1 fruit fly cellular context compared by ENCODE assay signal in the genomic region with DNA sequence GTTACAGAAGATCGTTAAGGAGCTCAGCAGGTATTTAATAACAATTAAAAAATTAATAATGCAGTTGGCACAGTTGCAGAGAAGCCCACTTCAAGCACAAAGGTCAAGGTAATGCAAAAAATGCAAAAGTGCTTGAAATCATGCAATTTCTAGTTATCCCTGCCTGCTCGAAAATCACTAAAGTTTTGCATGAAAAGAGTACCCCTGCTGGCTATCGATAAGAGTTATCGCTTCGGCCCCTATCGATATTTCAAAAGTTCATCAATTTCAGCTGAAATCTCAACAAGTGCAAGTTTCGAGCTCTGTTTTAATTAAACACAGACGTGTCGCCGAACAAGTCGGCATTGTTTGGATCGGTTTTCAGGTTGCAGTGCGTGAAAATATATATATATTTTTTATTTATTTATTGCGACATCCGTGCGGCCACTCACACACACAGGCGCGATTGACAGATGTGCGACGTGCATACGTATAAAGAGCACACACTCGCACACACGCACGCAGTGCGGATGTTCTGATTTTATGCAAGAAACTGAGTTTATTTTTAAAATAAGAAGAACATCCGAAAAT.
A peak's percentile ranks its signal among the peaks of the same experiment; 100 is the strongest.
TF ChIP-seq lines count a peak whose summit lies in the region.

No protein-coding gene starts in this region.

TF ChIP-seq in whole organism, embryonic, 481 proteins besides CTCF, POLR2A, EP300 and RAD21 (continued from another document and continues in another):
- 0 out of 2 replicates have a peak, but pooled peaks have one; percentile 55 for TF ChIP-seq CG14014 (GFP tag; IDR thresholded peaks at IDR 0.05; lab: Robert Waterston, UW)
- peak; percentile 43 for TF ChIP-seq Fer2 (tag; optimal IDR thresholded peaks at IDR 0.05; lab: Kevin White, UChicago)
- TF ChIP-seq CG7372 (GFP tag; IDR thresholded peaks at IDR 0.05; lab: Robert Waterston, UW), result peak; percentile 32; the same call in 1 of the 2 replicates
- peak; percentile 65 for TF ChIP-seq CG17829 (tag; optimal IDR thresholded peaks at IDR 0.05; lab: Kevin White, UChicago)
- TF ChIP-seq Eip74EF (GFP tag; optimal IDR thresholded peaks at IDR 0.05; lab: Kevin White, UChicago), result peak in 1 of 2 experiments; percentile 28
- no peak for TF ChIP-seq CG14965 (GFP tag; optimal IDR thresholded peaks at IDR 0.05; lab: Kevin White, UChicago; ENCODE audit: borderline replicate concordance)
- peak; percentile 10 for TF ChIP-seq CG5245 (GFP tag; optimal IDR thresholded peaks at IDR 0.05; lab: Kevin White, UChicago)
- peak; percentile 52 for TF ChIP-seq Fer1 (GFP tag; optimal IDR thresholded peaks at IDR 0.05; lab: Kevin White, UChicago)
- peak; percentile 58 for TF ChIP-seq Max (GFP tag; optimal IDR thresholded peaks at IDR 0.05; lab: Kevin White, UChicago)
- peak; percentile 71 for TF ChIP-seq Hsf (GFP tag; optimal IDR thresholded peaks at IDR 0.05; lab: Kevin White, UChicago)
- TF ChIP-seq CG12104 (GFP tag; optimal IDR thresholded peaks at IDR 0.05; lab: Kevin White, UChicago), result no peak
- no peak for TF ChIP-seq CG4404 (GFP tag; IDR thresholded peaks at IDR 0.05; lab: Robert Waterston, UW)
- peak; percentile 57 for TF ChIP-seq Ada2b (GFP tag; IDR thresholded peaks at IDR 0.05; lab: Robert Waterston, UW)
- no peak for TF ChIP-seq CG1233 (GFP tag; optimal IDR thresholded peaks at IDR 0.05; lab: Kevin White, UChicago)
- no peak for TF ChIP-seq CG4282 (GFP tag; optimal IDR thresholded peaks at IDR 0.05; lab: Kevin White, UChicago)
- no peak for TF ChIP-seq slou (GFP tag; optimal IDR thresholded peaks at IDR 0.05; lab: Kevin White, UChicago)
- no peak for TF ChIP-seq CG31224 (GFP tag; IDR thresholded peaks at IDR 0.05; lab: Robert Waterston, UW)
- TF ChIP-seq CG30403 (GFP tag; optimal IDR thresholded peaks at IDR 0.05; lab: Kevin White, UChicago), result peak; percentile 71
- peak; percentile 36 for TF ChIP-seq CG8089 (GFP tag; optimal IDR thresholded peaks at IDR 0.05; lab: Kevin White, UChicago)
- TF ChIP-seq Fer3 (tag; optimal IDR thresholded peaks at IDR 0.05; lab: Kevin White, UChicago), result peak; percentile 46
- no peak for TF ChIP-seq dan (GFP tag; IDR thresholded peaks at IDR 0.05; lab: Robert Waterston, UW)
- TF ChIP-seq chinmo (GFP tag; IDR thresholded peaks at IDR 0.05; lab: Robert Waterston, UW; ENCODE audit: partially characterized antibody), result peak; percentile 81; the same call in 2 of the 4 replicates
- TF ChIP-seq sd (tag; optimal IDR thresholded peaks at IDR 0.05; lab: Kevin White, UChicago), result no peak
- TF ChIP-seq Oaz (GFP tag; IDR thresholded peaks at IDR 0.05; lab: Robert Waterston, UW), result peak; percentile 43; the same call in 1 of the 2 replicates
- TF ChIP-seq Ets97D (GFP tag; optimal IDR thresholded peaks at IDR 0.05; lab: Kevin White, UChicago), result peak; percentile 86
- TF ChIP-seq CG6854 (GFP tag; optimal IDR thresholded peaks at IDR 0.05; lab: Kevin White, UChicago), result peak; percentile 42
- peak; percentile 79 for TF ChIP-seq scrt (GFP tag; optimal IDR thresholded peaks at IDR 0.05; lab: Kevin White, UChicago)
- peak; percentile 24; the same call in 1 of the 2 replicates for TF ChIP-seq klu (GFP tag; IDR thresholded peaks at IDR 0.05; lab: Robert Waterston, UW)
- no peak for TF ChIP-seq Sox102F (GFP tag; optimal IDR thresholded peaks at IDR 0.05; lab: Kevin White, UChicago)
- no peak for TF ChIP-seq btn (GFP tag; optimal IDR thresholded peaks at IDR 0.05; lab: Kevin White, UChicago)
- TF ChIP-seq Pdp1 (GFP tag; optimal IDR thresholded peaks at IDR 0.05; lab: Kevin White, UChicago), result peak; percentile 49 to 63
- no peak for TF ChIP-seq vfl (GFP tag; optimal IDR thresholded peaks at IDR 0.05; lab: Kevin White, UChicago)
- TF ChIP-seq lov (optimal IDR thresholded peaks at IDR 0.05; lab: Kevin White, UChicago), result no peak
- TF ChIP-seq lov (GFP tag; IDR thresholded peaks at IDR 0.05; lab: Robert Waterston, UW), result 0 out of 3 replicates have a peak, but pooled peaks have one; percentile 62
- TF ChIP-seq sqz (GFP tag; optimal IDR thresholded peaks at IDR 0.05; lab: Kevin White, UChicago), result peak; percentile 73
- peak; percentile 97 for TF ChIP-seq CG3995 (GFP tag; optimal IDR thresholded peaks at IDR 0.05; lab: Kevin White, UChicago)
- no peak for TF ChIP-seq CG1603 (tag; optimal IDR thresholded peaks at IDR 0.05; lab: Kevin White, UChicago)
- no peak for TF ChIP-seq HLHmδ (GFP tag; optimal IDR thresholded peaks at IDR 0.05; lab: Kevin White, UChicago)
- TF ChIP-seq fd3F (GFP tag; optimal IDR thresholded peaks at IDR 0.05; lab: Kevin White, UChicago), result peak; percentile 16
- peak; percentile 54 for TF ChIP-seq bcd (GFP tag; optimal IDR thresholded peaks at IDR 0.05; lab: Kevin White, UChicago)
- no peak for TF ChIP-seq CG7839 (tag; optimal IDR thresholded peaks at IDR 0.05; lab: Kevin White, UChicago)
- TF ChIP-seq lab (GFP tag; optimal IDR thresholded peaks at IDR 0.05; lab: Kevin White, UChicago), result no peak
- TF ChIP-seq wdn (GFP tag; IDR thresholded peaks at IDR 0.05; lab: Robert Waterston, UW), result peak; percentile 44; the same call in 1 of the 2 replicates
- peak; percentile 33 for TF ChIP-seq CG7556 (GFP tag; optimal IDR thresholded peaks at IDR 0.05; lab: Kevin White, UChicago)
- no peak for TF ChIP-seq run (tag; optimal IDR thresholded peaks at IDR 0.05; lab: Kevin White, UChicago)
- TF ChIP-seq CG5953 (GFP tag; IDR thresholded peaks at IDR 0.05; lab: Robert Waterston, UW), result peak; percentile 42; the same call in 1 of the 2 replicates
- TF ChIP-seq CG18599 (GFP tag; optimal IDR thresholded peaks at IDR 0.05; lab: Kevin White, UChicago), result peak; percentile 73
- no peak for TF ChIP-seq sisA (GFP tag; IDR thresholded peaks at IDR 0.05; lab: Robert Waterston, UW)
- peak; percentile 33 for TF ChIP-seq mirr (GFP tag; optimal IDR thresholded peaks at IDR 0.05; lab: Kevin White, UChicago)
- TF ChIP-seq yki (optimal IDR thresholded peaks at IDR 0.05; lab: Kevin White, UChicago), result no peak
- no peak for TF ChIP-seq gsb-n (tag; optimal IDR thresholded peaks at IDR 0.05; lab: Kevin White, UChicago)
- no peak for TF ChIP-seq ewg (GFP tag; optimal IDR thresholded peaks at IDR 0.05; lab: Kevin White, UChicago)
- no peak for TF ChIP-seq B-H2 (GFP tag; optimal IDR thresholded peaks at IDR 0.05; lab: Kevin White, UChicago)
- peak; percentile 40 for TF ChIP-seq CG15696 (tag; optimal IDR thresholded peaks at IDR 0.05; lab: Kevin White, UChicago)
- no peak for TF ChIP-seq Rx (GFP tag; IDR thresholded peaks at IDR 0.05; lab: Robert Waterston, UW)
- no peak for TF ChIP-seq CG13894 (tag; optimal IDR thresholded peaks at IDR 0.05; lab: Kevin White, UChicago)
- peak; percentile 50; the same call in 1 of the 2 replicates for TF ChIP-seq CG14441 (GFP tag; IDR thresholded peaks at IDR 0.05; lab: Robert Waterston, UW)
- no peak for TF ChIP-seq CG12769 (tag; optimal IDR thresholded peaks at IDR 0.05; lab: Kevin White, UChicago)
- TF ChIP-seq Rfx (GFP tag; IDR thresholded peaks at IDR 0.05; lab: Robert Waterston, UW), result peak; percentile 78
- TF ChIP-seq CG8281 (tag; optimal IDR thresholded peaks at IDR 0.05; lab: Kevin White, UChicago), result peak; percentile 54
- TF ChIP-seq twi (tag; optimal IDR thresholded peaks at IDR 0.05; lab: Kevin White, UChicago), result peak; percentile 50
- no peak for TF ChIP-seq ara (GFP tag; IDR thresholded peaks at IDR 0.05; lab: Robert Waterston, UW)
- TF ChIP-seq H2.0 (GFP tag; IDR thresholded peaks at IDR 0.05; lab: Robert Waterston, UW), result peak; percentile 40; the same call in 1 of the 2 replicates
- TF ChIP-seq CG14667 (GFP tag; IDR thresholded peaks at IDR 0.05; lab: Robert Waterston, UW), result no peak
- TF ChIP-seq CG32767 (GFP tag; IDR thresholded peaks at IDR 0.05; lab: Robert Waterston, UW), result peak; percentile 50; the same call in 1 of the 2 replicates
- TF ChIP-seq H15 (GFP tag; IDR thresholded peaks at IDR 0.05; lab: Robert Waterston, UW), result peak; percentile 48; the same call in 1 of the 3 replicates
- TF ChIP-seq Kr (GFP tag; optimal IDR thresholded peaks at IDR 0.05; lab: Kevin White, UChicago), result no peak
- TF ChIP-seq CG12942 (GFP tag; optimal IDR thresholded peaks at IDR 0.05; lab: Kevin White, UChicago), result peak; percentile 15
- TF ChIP-seq CG8388 (GFP tag; optimal IDR thresholded peaks at IDR 0.05; lab: Kevin White, UChicago), result peak; percentile 43
- peak; percentile 71; the same call in 1 of the 2 replicates for TF ChIP-seq CG42726 (GFP tag; IDR thresholded peaks at IDR 0.05; lab: Robert Waterston, UW; ENCODE audit: partially characterized antibody)
- TF ChIP-seq bab2 (GFP tag; optimal IDR thresholded peaks at IDR 0.05; lab: Kevin White, UChicago), result peak; percentile 32
- peak; percentile 70 for TF ChIP-seq nerfin-2 (GFP tag; IDR thresholded peaks at IDR 0.05; lab: Robert Waterston, UW; ENCODE audit: partially characterized antibody)
- TF ChIP-seq CG13123 (GFP tag; optimal IDR thresholded peaks at IDR 0.05; lab: Kevin White, UChicago), result no peak
- TF ChIP-seq CG16863 (GFP tag; optimal IDR thresholded peaks at IDR 0.05; lab: Kevin White, UChicago), result peak; percentile 53
- TF ChIP-seq chn (GFP tag; optimal IDR thresholded peaks at IDR 0.05; lab: Kevin White, UChicago), result peak; percentile 67
- TF ChIP-seq da (GFP tag; optimal IDR thresholded peaks at IDR 0.05; lab: Kevin White, UChicago), result no peak
- TF ChIP-seq CG7745 (tag; optimal IDR thresholded peaks at IDR 0.05; lab: Kevin White, UChicago), result no peak
- TF ChIP-seq ssp (GFP tag; IDR thresholded peaks at IDR 0.05; lab: Robert Waterston, UW), result peak; percentile 61
- no peak for TF ChIP-seq ham (GFP tag; IDR thresholded peaks at IDR 0.05; lab: Robert Waterston, UW)
- peak; percentile 45 for TF ChIP-seq ERR (GFP tag; optimal IDR thresholded peaks at IDR 0.05; lab: Kevin White, UChicago)
- TF ChIP-seq CG1832 (GFP tag; optimal IDR thresholded peaks at IDR 0.05; lab: Kevin White, UChicago), result no peak
- 0 out of 2 replicates have a peak, but pooled peaks have one; percentile 3 for TF ChIP-seq CG1024 (GFP tag; IDR thresholded peaks at IDR 0.05; lab: Robert Waterston, UW)
- TF ChIP-seq CG2199 (GFP tag; IDR thresholded peaks at IDR 0.05; lab: Robert Waterston, UW), result 0 out of 3 replicates have a peak, but pooled peaks have one; percentile 14
- TF ChIP-seq CG9932 (GFP tag; IDR thresholded peaks at IDR 0.05; lab: Robert Waterston, UW), result peak; percentile 76
- TF ChIP-seq psq (GFP tag; optimal IDR thresholded peaks at IDR 0.05; lab: Kevin White, UChicago), result no peak
- TF ChIP-seq lbe (GFP tag; optimal IDR thresholded peaks at IDR 0.05; lab: Kevin White, UChicago), result peak; percentile 42
- peak; percentile 62 for TF ChIP-seq seq (GFP tag; IDR thresholded peaks at IDR 0.05; lab: Robert Waterston, UW)
- peak; percentile 17 for TF ChIP-seq Dp (GFP tag; optimal IDR thresholded peaks at IDR 0.05; lab: Kevin White, UChicago)
- peak; percentile 61 for TF ChIP-seq grau (tag; optimal IDR thresholded peaks at IDR 0.05; lab: Kevin White, UChicago)
- no peak for TF ChIP-seq CG7357 (GFP tag; IDR thresholded peaks at IDR 0.05; lab: Robert Waterston, UW)
- peak; percentile 92 for TF ChIP-seq Ets65A (GFP tag; lab: Kevin White, UChicago)
- TF ChIP-seq CG11696 (GFP tag; IDR thresholded peaks at IDR 0.05; lab: Robert Waterston, UW), result no peak
- peak in 1 of 3 experiments; percentile 48 for TF ChIP-seq Stat92E (GFP tag; optimal IDR thresholded peaks at IDR 0.05; lab: Kevin White, UChicago)
- TF ChIP-seq her (GFP tag; optimal IDR thresholded peaks at IDR 0.05; lab: Kevin White, UChicago), result peak; percentile 64
- peak; percentile 41 for TF ChIP-seq Myb (GFP tag; optimal IDR thresholded peaks at IDR 0.05; lab: Kevin White, UChicago)
- TF ChIP-seq D19B (GFP tag; optimal IDR thresholded peaks at IDR 0.05; lab: Kevin White, UChicago), result no peak
- no peak for TF ChIP-seq ro (GFP tag; IDR thresholded peaks at IDR 0.05; lab: Robert Waterston, UW)
- peak; percentile 33 for TF ChIP-seq CG9437 (GFP tag; optimal IDR thresholded peaks at IDR 0.05; lab: Kevin White, UChicago)
- peak; percentile 43 for TF ChIP-seq Side (GFP tag; optimal IDR thresholded peaks at IDR 0.05; lab: Kevin White, UChicago)
- TF ChIP-seq CG32772 (GFP tag; IDR thresholded peaks at IDR 0.05; lab: Robert Waterston, UW), result peak; percentile 23; the same call in 1 of the 2 replicates
- TF ChIP-seq tll (GFP tag; optimal IDR thresholded peaks at IDR 0.05; lab: Kevin White, UChicago), result no peak
- TF ChIP-seq CG10274 (GFP tag; optimal IDR thresholded peaks at IDR 0.05; lab: Kevin White, UChicago), result no peak
- TF ChIP-seq CG9727 (GFP tag; optimal IDR thresholded peaks at IDR 0.05; lab: Kevin White, UChicago), result peak; percentile 63
- no peak for TF ChIP-seq CG7928 (GFP tag; optimal IDR thresholded peaks at IDR 0.05; lab: Kevin White, UChicago)
- TF ChIP-seq CkIIα-i1 (GFP tag; IDR thresholded peaks at IDR 0.05; lab: Robert Waterston, UW), result no peak
- peak; percentile 32 for TF ChIP-seq CG15479 (GFP tag; optimal IDR thresholded peaks at IDR 0.05; lab: Kevin White, UChicago)
- TF ChIP-seq CG7786 (GFP tag; optimal IDR thresholded peaks at IDR 0.05; lab: Kevin White, UChicago), result peak; percentile 66
- TF ChIP-seq HLH54F (GFP tag; optimal IDR thresholded peaks at IDR 0.05; lab: Kevin White, UChicago), result peak; percentile 57
- peak; percentile 31; the same call in 1 of the 4 replicates for TF ChIP-seq Gug (GFP tag; IDR thresholded peaks at IDR 0.05; lab: Robert Waterston, UW)
- TF ChIP-seq slbo (GFP tag; IDR thresholded peaks at IDR 0.05; lab: Robert Waterston, UW), result peak; percentile 72
- TF ChIP-seq abd-A (tag; optimal IDR thresholded peaks at IDR 0.05; lab: Kevin White, UChicago), result no peak
- TF ChIP-seq maf-S (GFP tag; optimal IDR thresholded peaks at IDR 0.05; lab: Kevin White, UChicago), result peak; percentile 7
- TF ChIP-seq B-H1 (GFP tag; IDR thresholded peaks at IDR 0.05; lab: Robert Waterston, UW), result no peak
- TF ChIP-seq Sry-β (GFP tag; optimal IDR thresholded peaks at IDR 0.05; lab: Kevin White, UChicago), result peak; percentile 22
- TF ChIP-seq dmrt11E (tag; optimal IDR thresholded peaks at IDR 0.05; lab: Kevin White, UChicago), result peak; percentile 16
- no peak for TF ChIP-seq Nf-YB (GFP tag; optimal IDR thresholded peaks at IDR 0.05; lab: Kevin White, UChicago)
- TF ChIP-seq NC2β (GFP tag; optimal IDR thresholded peaks at IDR 0.05; lab: Kevin White, UChicago), result peak; percentile 54
- TF ChIP-seq repo (GFP tag; optimal IDR thresholded peaks at IDR 0.05; lab: Kevin White, UChicago), result peak; percentile 71
- TF ChIP-seq Atf-2 (GFP tag; optimal IDR thresholded peaks at IDR 0.05; lab: Kevin White, UChicago), result no peak
- peak; percentile 71 for TF ChIP-seq zfh2 (GFP tag; optimal IDR thresholded peaks at IDR 0.05; lab: Kevin White, UChicago)
- peak; percentile 72 for TF ChIP-seq Dad (GFP tag; optimal IDR thresholded peaks at IDR 0.05; lab: Kevin White, UChicago)
- no peak for TF ChIP-seq gcm (GFP tag; optimal IDR thresholded peaks at IDR 0.05; lab: Kevin White, UChicago)
- TF ChIP-seq CG16815 (GFP tag; optimal IDR thresholded peaks at IDR 0.05; lab: Kevin White, UChicago), result peak; percentile 18
- peak; percentile 70 for TF ChIP-seq NFAT (GFP tag; IDR thresholded peaks at IDR 0.05; lab: Robert Waterston, UW)
